Fruit fly (Drosophila melanogaster): ENCODE measurements around the gene msd5.

Gene msd5

dm6 chr3L:1352065-1352464 lies 19.1 kb upstream of the msd5 start (continued):
- TF ChIP-seq her (GFP tag; optimal IDR thresholded peaks at IDR 0.05) (peak; percentile 39), Adf1 (GFP tag; IDR thresholded peaks at IDR 0.05) (no peak; the same call in 1 of the 2 replicates), CG15073 (GFP tag; optimal IDR thresholded peaks at IDR 0.05) (no peak), esg (GFP tag; conservative IDR thresholded peaks at IDR 0.05) (no peak), pzg (GFP tag; optimal IDR thresholded peaks at IDR 0.05) (peak; percentile 22), ci (GFP tag; IDR thresholded peaks at IDR 0.05) (peak; percentile 82), kah (GFP tag; optimal IDR thresholded peaks at IDR 0.05) (peak; percentile 11), al (GFP tag; IDR thresholded peaks at IDR 0.05) (no peak), peb (GFP tag; IDR thresholded peaks at IDR 0.05) (no peak), Elba2 (GFP tag; optimal IDR thresholded peaks at IDR 0.05) (peak; percentile 99), Side (GFP tag; optimal IDR thresholded peaks at IDR 0.05) (no peak), CG7963 (GFP tag; IDR thresholded peaks at IDR 0.05; ENCODE audit: partially characterized antibody) (peak; percentile 70), CG16815 (GFP tag; optimal IDR thresholded peaks at IDR 0.05) (no peak), CG4424 (GFP tag; optimal IDR thresholded peaks at IDR 0.05) (peak; percentile 44), CG7786 (GFP tag; optimal IDR thresholded peaks at IDR 0.05) (no peak), CG7987 (GFP tag; optimal IDR thresholded peaks at IDR 0.05) (no peak), CG9817 (tag; optimal IDR thresholded peaks at IDR 0.05) (peak; percentile 13), Deaf1 (tag; optimal IDR thresholded peaks at IDR 0.05) (peak; percentile 2), gsb (GFP tag; IDR thresholded peaks at IDR 0.05) (no peak), CG14441 (GFP tag; IDR thresholded peaks at IDR 0.05) (peak; percentile 24; the same call in 1 of the 2 replicates), Bgb (GFP tag; IDR thresholded peaks at IDR 0.05; ENCODE audit: partially characterized antibody) (peak; percentile 89), NFAT (GFP tag; IDR thresholded peaks at IDR 0.05) (peak; percentile 29; the same call in 1 of the 2 replicates), Lim3 (GFP tag; IDR thresholded peaks at IDR 0.05) (no peak), Ravus (GFP tag; IDR thresholded peaks at IDR 0.05) (no peak), CHES-1-like (GFP tag; optimal IDR thresholded peaks at IDR 0.05) (no peak), Spps (tag; optimal IDR thresholded peaks at IDR 0.05) (peak; percentile 31), sna (GFP tag; IDR thresholded peaks at IDR 0.05; ENCODE audit: partially characterized antibody) (peak; percentile 96), HLH4C (GFP tag; IDR thresholded peaks at IDR 0.05; ENCODE audit: partially characterized antibody) (peak; percentile 77), CG6654 (GFP tag; optimal IDR thresholded peaks at IDR 0.05) (no peak), scrt (GFP tag; optimal IDR thresholded peaks at IDR 0.05) (no peak), CG8765 (GFP tag; IDR thresholded peaks at IDR 0.05) (no peak), psq (GFP tag; optimal IDR thresholded peaks at IDR 0.05) (no peak), Neu2 (GFP tag; optimal IDR thresholded peaks at IDR 0.05; ENCODE audit: borderline replicate concordance) (no peak), HLHmδ (GFP tag; optimal IDR thresholded peaks at IDR 0.05) (no peak), CG17912 (GFP tag; optimal IDR thresholded peaks at IDR 0.05) (peak; percentile 67), ATbp (GFP tag; optimal IDR thresholded peaks at IDR 0.05) (no peak), CG33213 (GFP tag; optimal IDR thresholded peaks at IDR 0.05) (peak; percentile 57), crp (GFP tag; optimal IDR thresholded peaks at IDR 0.05) (no peak), CG17359 (tag; optimal IDR thresholded peaks at IDR 0.05) (peak; percentile 27), so (GFP tag; IDR thresholded peaks at IDR 0.05) (no peak), rib (GFP tag; IDR thresholded peaks at IDR 0.05) (no peak), Dbx (GFP tag; IDR thresholded peaks at IDR 0.05) (0 out of 3 replicates have a peak, but pooled peaks have one; percentile 21), Dek (tag; optimal IDR thresholded peaks at IDR 0.05) (peak; percentile 6), CG6254 (GFP tag; optimal IDR thresholded peaks at IDR 0.05) (no peak), gcm (GFP tag; optimal IDR thresholded peaks at IDR 0.05) (peak; percentile 27), CrebB (tag; optimal IDR thresholded peaks at IDR 0.05) (peak; percentile 0), Hr51 (GFP tag; optimal IDR thresholded peaks at IDR 0.05) (peak; percentile 30 to 38), Mes4 (GFP tag; optimal IDR thresholded peaks at IDR 0.05) (no peak), CG9876 (GFP tag; optimal IDR thresholded peaks at IDR 0.05) (no peak), CG7372 (GFP tag; IDR thresholded peaks at IDR 0.05) (no peak), bab2 (GFP tag; optimal IDR thresholded peaks at IDR 0.05) (no peak)

Measured in whole organism, embryonic.